Fruit fly (Drosophila melanogaster) whole organism: ENCODE results near the gene ClpP.
A peak's percentile ranks its signal among the peaks of the same experiment; 100 is the strongest.

Experiments
- CG8478 ChIP-seq: fragments of >200 bp; optimal IDR thresholded peaks from 2 replicates; lab custom pipeline; 2018; ENCODE audit warnings: inconsistent platforms
- Dll ChIP-seq: fragments of >200 bp; optimal IDR thresholded peaks from 2 replicates; lab custom pipeline; 2017
- EcR ChIP-seq, 2 experiments: fragments of >200 bp; optimal IDR thresholded peaks; 2 replicates each; lab custom pipeline; 2017; ENCODE audit warnings: missing biosample characterization in 2 of 2, missing genetic modification characterization in 2 of 2, missing genetic modification reagents in 2 of 2
- pan ChIP-seq: fragments of >200 bp; optimal IDR thresholded peaks from 2 replicates; lab custom pipeline; 2017
- psq ChIP-seq: fragments of >200 bp; optimal IDR thresholded peaks from 2 replicates; lab custom pipeline; 2017
- usp ChIP-seq: fragments of >200 bp; optimal IDR thresholded peaks from 2 replicates; lab custom pipeline; 2017; ENCODE audit warnings: missing biosample characterization, missing genetic modification characterization, mixed read lengths

The ClpP gene

dm6 chr2L:10356508-10356907 is at the start of gene ClpP, which contains the start of gene CtsL4:
Gene ClpP, plus strand, starts transcription at chr2L:10356795.
Gene CtsL4, minus strand, starts transcription at chr2L:10356597.
- TF ChIP-seq usp (GFP tag; lab: Kevin White, UChicago) (no peak), psq (lab: Kevin White, UChicago) (no peak), CG8478 (lab: Kevin White, UChicago) (no peak), EcR (GFP tag; optimal IDR thresholded peaks at IDR 0.05; lab: Kevin White, UChicago) (no peak), Dll (lab: Kevin White, UChicago) (no peak), pan (lab: Kevin White, UChicago) (no peak)

dm6 chr2L:10310614-10311382 is 45.8 kb upstream of the ClpP start, which contains the start of gene Cdk5alpha:
Gene Cdk5alpha, minus strand, starts transcription at chr2L:10310956.
- TF ChIP-seq psq (lab: Kevin White, UChicago) = no peak
- TF ChIP-seq usp (GFP tag; lab: Kevin White, UChicago) = no peak
- TF ChIP-seq CG8478 (lab: Kevin White, UChicago) = no peak
- TF ChIP-seq pan (lab: Kevin White, UChicago) = no peak
- no peak for TF ChIP-seq EcR (GFP tag; optimal IDR thresholded peaks at IDR 0.05; lab: Kevin White, UChicago)
- no peak for TF ChIP-seq Dll (lab: Kevin White, UChicago)

dm6 chr2L:10311822-10312221 is 44.8 kb upstream of the ClpP start:
- no peak for TF ChIP-seq Dll (lab: Kevin White, UChicago)
- no peak for TF ChIP-seq CG8478 (lab: Kevin White, UChicago)
- no peak for TF ChIP-seq EcR (GFP tag; optimal IDR thresholded peaks at IDR 0.05; lab: Kevin White, UChicago)
- no peak for TF ChIP-seq pan (lab: Kevin White, UChicago)

dm6 chr2L:10314327-10315210 is 42.0 kb upstream of the ClpP start, which contains the start of the genes Usp14 and CG4972:
Gene Usp14, minus strand, starts transcription at chr2L:10314396.
Gene CG4972, plus strand, starts transcription at chr2L:10314792.
- TF ChIP-seq EcR (GFP tag; optimal IDR thresholded peaks at IDR 0.05; lab: Kevin White, UChicago) (no peak), CG8478 (lab: Kevin White, UChicago) (no peak)

- TF ChIP-seq pan (lab: Kevin White, UChicago) (no peak), EcR (GFP tag; optimal IDR thresholded peaks at IDR 0.05; lab: Kevin White, UChicago) (no peak), usp (GFP tag; lab: Kevin White, UChicago) (no peak), CG8478 (lab: Kevin White, UChicago) (no peak), psq (lab: Kevin White, UChicago) (no peak), Dll (lab: Kevin White, UChicago) (no peak)
Measured at dm6 chr2L:10315888-10316287, 40.7 kb upstream of the ClpP start.

dm6 chr2L:10320174-10320775 is 36.3 kb upstream of the ClpP start:
- TF ChIP-seq psq (lab: Kevin White, UChicago) (no peak), pan (lab: Kevin White, UChicago) (no peak), CG8478 (lab: Kevin White, UChicago) (no peak), Dll (lab: Kevin White, UChicago) (no peak)

dm6 chr2L:10321036-10321583 is 35.5 kb upstream of the ClpP start:
- TF ChIP-seq psq (lab: Kevin White, UChicago) (no peak), usp (GFP tag; lab: Kevin White, UChicago) (no peak), EcR (GFP tag; optimal IDR thresholded peaks at IDR 0.05; lab: Kevin White, UChicago) (no peak), CG8478 (lab: Kevin White, UChicago) (no peak), Dll (lab: Kevin White, UChicago) (no peak), pan (lab: Kevin White, UChicago) (no peak)

dm6 chr2L:10321612-10322011 is 35.0 kb upstream of the ClpP start:
- TF ChIP-seq usp (GFP tag; lab: Kevin White, UChicago) (no peak), pan (lab: Kevin White, UChicago) (no peak), psq (lab: Kevin White, UChicago) (no peak), EcR (GFP tag; optimal IDR thresholded peaks at IDR 0.05; lab: Kevin White, UChicago) (peak in 1 of 2 experiments; percentile 41), Dll (lab: Kevin White, UChicago) (no peak), CG8478 (lab: Kevin White, UChicago) (no peak)

- TF ChIP-seq usp (GFP tag; lab: Kevin White, UChicago) (no peak), CG8478 (lab: Kevin White, UChicago) (no peak), Dll (lab: Kevin White, UChicago) (no peak), EcR (GFP tag; optimal IDR thresholded peaks at IDR 0.05; lab: Kevin White, UChicago) (no peak), pan (lab: Kevin White, UChicago) (no peak), psq (lab: Kevin White, UChicago) (no peak)
Measured at dm6 chr2L:10322176-10322575, 34.4 kb upstream of the ClpP start, which contains the start of gene CG4995. Gene CG4995, plus strand, starts transcription at chr2L:10322476.

- TF ChIP-seq CG8478 (lab: Kevin White, UChicago) (no peak), psq (lab: Kevin White, UChicago) (no peak), pan (lab: Kevin White, UChicago) (no peak), EcR (GFP tag; optimal IDR thresholded peaks at IDR 0.05; lab: Kevin White, UChicago) (no peak), Dll (lab: Kevin White, UChicago) (no peak), usp (GFP tag; lab: Kevin White, UChicago) (no peak)
Measured at dm6 chr2L:10322773-10323487, 33.7 kb upstream of the ClpP start, which contains the start of gene CG5381. Gene CG5381, minus strand, starts transcription at chr2L:10323102.
